Fruit fly (Drosophila melanogaster) whole organism, embryonic: ENCODE results near the gene sna.
A peak's percentile ranks its signal among the peaks of the same experiment; 100 is the strongest.

Experiments
- Antp ChIP-seq: fragments of 200-800 bp; sonication (Bioruptor generic); optimal IDR thresholded peaks from 3 replicates; lab custom pipeline; 2016; ENCODE audit warnings: missing biosample characterization, missing genetic modification characterization
- Bgb ChIP-seq: fragments of 200-800 bp; sonication (Bioruptor generic); IDR thresholded peaks from 2 replicates; pipeline ENCODE4 v1.3.6; 2022; ENCODE audit warnings: missing biosample characterization, missing genetic modification characterization; ENCODE audit not compliant: partially characterized antibody
- Blimp-1 ChIP-seq: fragments of 200-800 bp; sonication (Bioruptor generic); optimal IDR thresholded peaks from 3 replicates; lab custom pipeline; 2018; ENCODE audit warnings: missing biosample characterization, missing genetic modification characterization, mild to moderate bottlenecking, moderate library complexity, missing genetic modification reagents
- CG12769 ChIP-seq: fragments of 200-800 bp; sonication (Bioruptor generic); optimal IDR thresholded peaks from 2 replicates; lab custom pipeline; 2019; ENCODE audit warnings: missing biosample characterization, mild to moderate bottlenecking, missing genetic modification characterization, moderate library complexity
- CG12942 ChIP-seq: fragments of 200-800 bp; sonication (Bioruptor generic); optimal IDR thresholded peaks from 3 replicates; lab custom pipeline; 2016; ENCODE audit warnings: missing biosample characterization, missing genetic modification characterization
- CG13287 ChIP-seq: fragments of 200-800 bp; sonication (Bioruptor generic); IDR thresholded peaks from 2 replicates; pipeline ENCODE4 v1.3.6; 2022; ENCODE audit warnings: missing biosample characterization, missing genetic modification characterization; ENCODE audit not compliant: partially characterized antibody
- CG13894 ChIP-seq: fragments of 200-800 bp; sonication (Bioruptor generic); optimal IDR thresholded peaks from 3 replicates; lab custom pipeline; 2018; ENCODE audit warnings: missing biosample characterization, mild to moderate bottlenecking, missing genetic modification characterization, moderate library complexity
- CG15479 ChIP-seq: fragments of 200-800 bp; sonication (Bioruptor generic); optimal IDR thresholded peaks from 3 replicates; lab custom pipeline; 2019; ENCODE audit warnings: missing biosample characterization, mild to moderate bottlenecking, missing genetic modification characterization, moderate library complexity
- CG16813 ChIP-seq: fragments of 200-800 bp; sonication (Bioruptor generic); IDR thresholded peaks from 3 replicates; pipeline ENCODE4 v1.3.6; 2022; ENCODE audit warnings: missing biosample characterization, missing genetic modification characterization; ENCODE audit not compliant: partially characterized antibody
- CG2129 ChIP-seq: fragments of 200-800 bp; sonication (Bioruptor generic); IDR thresholded peaks from 2 replicates; pipeline ENCODE4 v1.3.6; 2022; ENCODE audit warnings: missing biosample characterization, missing genetic modification characterization; ENCODE audit not compliant: partially characterized antibody
- CG3163 ChIP-seq: fragments of 200-800 bp; sonication (Bioruptor generic); optimal IDR thresholded peaks from 3 replicates; lab custom pipeline; 2016; ENCODE audit warnings: missing biosample characterization, missing genetic modification characterization
- CG34422 ChIP-seq: fragments of 200-800 bp; sonication (Bioruptor generic); IDR thresholded peaks from 3 replicates; pipeline ENCODE4 v1.3.6; 2022; ENCODE audit warnings: missing biosample characterization, missing genetic modification characterization
- CG6813 ChIP-seq: fragments of 200-800 bp; sonication (Bioruptor generic); optimal IDR thresholded peaks from 2 replicates; lab custom pipeline; 2017; ENCODE audit warnings: missing biosample characterization, missing genetic modification characterization, mild to moderate bottlenecking, moderate library complexity, missing genetic modification reagents
- CG7745 ChIP-seq: fragments of 200-800 bp; sonication (Bioruptor generic); optimal IDR thresholded peaks from 2 replicates; lab custom pipeline; 2018; ENCODE audit warnings: missing biosample characterization, mild to moderate bottlenecking, missing genetic modification characterization, moderate library complexity
- CG9727 ChIP-seq: fragments of 200-800 bp; sonication (Bioruptor generic); optimal IDR thresholded peaks from 3 replicates; lab custom pipeline; 2017; ENCODE audit warnings: missing biosample characterization, mild to moderate bottlenecking, missing genetic modification characterization
- CG9932 ChIP-seq: fragments of 200-800 bp; sonication (Bioruptor generic); IDR thresholded peaks from 2 replicates; pipeline ENCODE4 v1.3.6; 2022; ENCODE audit warnings: missing biosample characterization, missing genetic modification characterization
- D ChIP-seq, 2 experiments: fragments of 200-800 bp in 1 of 2; fragments of >200 bp in 1 of 2; sonication (Bioruptor generic) in 1 of 2; optimal IDR thresholded peaks; 2 replicates in 1 of 2; 3 replicates in 1 of 2; lab custom pipeline; 2017; ENCODE audit warnings: mild to moderate bottlenecking in 1 of 2, missing biosample characterization in 1 of 2, missing genetic modification characterization in 1 of 2, missing genetic modification reagents in 1 of 2
- Doc3 ChIP-seq: fragments of 200-800 bp; sonication (Bioruptor generic); IDR thresholded peaks from 3 replicates; pipeline ENCODE4 v1.3.6; 2022; ENCODE audit warnings: missing biosample characterization, missing genetic modification characterization; ENCODE audit not compliant: partially characterized antibody
- ERR ChIP-seq: fragments of 200-800 bp; sonication (Bioruptor generic); optimal IDR thresholded peaks from 2 replicates; lab custom pipeline; 2016; ENCODE audit warnings: missing biosample characterization, missing genetic modification characterization
- Ets65A ChIP-seq: fragments of 200-800 bp; sonication (Bioruptor generic); peaks from one replicate; lab custom pipeline; 2016; ENCODE audit warnings: missing biosample characterization, missing genetic modification characterization
- HLH4C ChIP-seq: fragments of 200-800 bp; sonication (Bioruptor generic); IDR thresholded peaks from 3 replicates; pipeline ENCODE4 v1.3.6; 2022; ENCODE audit warnings: missing biosample characterization, missing genetic modification characterization; ENCODE audit not compliant: partially characterized antibody
- Med ChIP-seq: fragments of 200-800 bp; sonication (Bioruptor generic); peaks from one replicate; lab custom pipeline; 2016; ENCODE audit warnings: missing biosample characterization, missing genetic modification characterization, mild to moderate bottlenecking, inconsistent platforms, moderate library complexity
- Opbp ChIP-seq: fragments of 200-800 bp; sonication (Bioruptor generic); IDR thresholded peaks from 3 replicates; pipeline ENCODE4 v1.3.6; 2022; ENCODE audit warnings: missing biosample characterization, missing genetic modification characterization; ENCODE audit not compliant: partially characterized antibody
- Ssrp ChIP-seq: fragments of 200-800 bp; sonication (Bioruptor generic); optimal IDR thresholded peaks from 2 replicates; lab custom pipeline; 2018; ENCODE audit warnings: missing biosample characterization, mild to moderate bottlenecking, missing genetic modification characterization, moderate library complexity
- Stat92E ChIP-seq, 3 experiments: fragments of >200 bp in 2 of 3; fragments of 200-800 bp in 1 of 3; sonication (Bioruptor generic) in 1 of 3; optimal IDR thresholded peaks; 2 replicates each; lab custom pipeline; 2017 to 2019; ENCODE audit warnings: missing biosample characterization in 3 of 3, missing genetic modification characterization in 3 of 3, mild to moderate bottlenecking in 1 of 3, moderate library complexity in 1 of 3
- Trl ChIP-seq, 3 experiments: fragments of >200 bp in 2 of 3; fragments of 200-800 bp in 1 of 3; sonication (Bioruptor generic) in 1 of 3; optimal IDR thresholded peaks; 2 replicates in 1 of 3; 3 replicates in 2 of 3; lab custom pipeline; 2016 to 2017; ENCODE audit warnings: missing biosample characterization in 1 of 3, missing genetic modification characterization in 1 of 3
- ara ChIP-seq: fragments of 200-800 bp; sonication (Bioruptor generic); IDR thresholded peaks from 2 replicates; pipeline ENCODE4 v1.3.6; 2022; ENCODE audit warnings: missing biosample characterization, missing genetic modification characterization
- ase ChIP-seq: fragments of 200-800 bp; sonication (Bioruptor generic); IDR thresholded peaks from 3 replicates; pipeline ENCODE4 v1.3.6; 2022; ENCODE audit warnings: missing biosample characterization, missing genetic modification characterization
- bbx ChIP-seq: fragments of 200-800 bp; sonication (Bioruptor generic); IDR thresholded peaks from 2 replicates; pipeline ENCODE4 v1.3.6; 2022; ENCODE audit warnings: missing biosample characterization, missing genetic modification characterization; ENCODE audit not compliant: partially characterized antibody
- crp ChIP-seq, 2 experiments: fragments of 200-800 bp; sonication (Bioruptor generic); optimal IDR thresholded peaks; 2 replicates in 1 of 2; 3 replicates in 1 of 2; lab custom pipeline; 2017; ENCODE audit warnings: missing biosample characterization in 2 of 2, missing genetic modification characterization in 2 of 2, mild to moderate bottlenecking in 1 of 2, moderate library complexity in 1 of 2
- dan ChIP-seq: fragments of 200-800 bp; sonication (Bioruptor generic); IDR thresholded peaks from 2 replicates; pipeline ENCODE4 v1.3.6; 2022; ENCODE audit warnings: missing biosample characterization, missing genetic modification characterization
- fd102C ChIP-seq: fragments of 200-800 bp; sonication (Bioruptor generic); optimal IDR thresholded peaks from 2 replicates; lab custom pipeline; 2018; ENCODE audit warnings: missing biosample characterization, mild to moderate bottlenecking, missing genetic modification characterization, moderate library complexity
- gcm ChIP-seq: fragments of 200-800 bp; sonication (Bioruptor generic); optimal IDR thresholded peaks from 2 replicates; lab custom pipeline; 2019; ENCODE audit warnings: missing biosample characterization, mild to moderate bottlenecking, missing genetic modification characterization, moderate library complexity
- luna ChIP-seq: fragments of 200-800 bp; sonication (Bioruptor generic); optimal IDR thresholded peaks from 2 replicates; lab custom pipeline; 2016; ENCODE audit warnings: missing biosample characterization, missing genetic modification characterization
- mirr ChIP-seq: fragments of 200-800 bp; sonication (Bioruptor generic); optimal IDR thresholded peaks from 3 replicates; lab custom pipeline; 2018; ENCODE audit warnings: missing biosample characterization, mild to moderate bottlenecking, missing genetic modification characterization
- nerfin-1 ChIP-seq: fragments of 200-800 bp; sonication (Bioruptor generic); optimal IDR thresholded peaks from 3 replicates; lab custom pipeline; 2019; ENCODE audit warnings: missing biosample characterization, mild to moderate bottlenecking, missing genetic modification characterization, moderate library complexity
- nmo ChIP-seq: fragments of 200-800 bp; sonication (Bioruptor generic); optimal IDR thresholded peaks from 2 replicates; lab custom pipeline; 2018; ENCODE audit warnings: missing biosample characterization, mild to moderate bottlenecking, missing genetic modification characterization, moderate library complexity
- nom ChIP-seq: fragments of 200-800 bp; sonication (Bioruptor generic); optimal IDR thresholded peaks from 2 replicates; lab custom pipeline; 2017; ENCODE audit warnings: missing biosample characterization, missing genetic modification characterization, mild to moderate bottlenecking, moderate library complexity, missing genetic modification reagents
- pfk ChIP-seq: fragments of 200-800 bp; sonication (Bioruptor generic); optimal IDR thresholded peaks from 2 replicates; lab custom pipeline; 2018; ENCODE audit warnings: missing biosample characterization, mild to moderate bottlenecking, missing genetic modification characterization, moderate library complexity
- ranshi ChIP-seq: fragments of 200-800 bp; sonication (Bioruptor generic); IDR thresholded peaks from 2 replicates; pipeline ENCODE4 v1.3.6; 2022; ENCODE audit warnings: missing biosample characterization, missing genetic modification characterization
- scrt ChIP-seq: fragments of 200-800 bp; sonication (Bioruptor generic); optimal IDR thresholded peaks from 2 replicates; lab custom pipeline; 2018; ENCODE audit warnings: missing biosample characterization, mild to moderate bottlenecking, missing genetic modification characterization, moderate library complexity
- sens ChIP-seq: fragments of 200-800 bp; sonication (Bioruptor generic); peaks from one replicate; lab custom pipeline; 2016; ENCODE audit warnings: missing biosample characterization, missing genetic modification characterization
- slou ChIP-seq: fragments of 200-800 bp; sonication (Bioruptor generic); optimal IDR thresholded peaks from 3 replicates; lab custom pipeline; 2016; ENCODE audit warnings: missing biosample characterization, missing genetic modification characterization
- sna ChIP-seq: fragments of 200-800 bp; sonication (Bioruptor generic); IDR thresholded peaks from 2 replicates; pipeline ENCODE4 v1.3.6; 2022; ENCODE audit warnings: missing biosample characterization, missing genetic modification characterization; ENCODE audit not compliant: partially characterized antibody
- tll ChIP-seq, 2 experiments: fragments of 200-800 bp in 1 of 2; fragments of >200 bp in 1 of 2; sonication (Bioruptor generic) in 1 of 2; optimal IDR thresholded peaks; 2 replicates each; lab custom pipeline; 2017 to 2019; ENCODE audit warnings: missing biosample characterization in 2 of 2, missing genetic modification characterization in 2 of 2, mild to moderate bottlenecking in 1 of 2, moderate library complexity in 1 of 2
- unc-4 ChIP-seq: fragments of 200-800 bp; sonication (Bioruptor generic); IDR thresholded peaks from 2 replicates; pipeline ENCODE4 v1.3.6; 2022; ENCODE audit warnings: missing biosample characterization, missing genetic modification characterization; ENCODE audit not compliant: partially characterized antibody

The sna gene

DNA sequence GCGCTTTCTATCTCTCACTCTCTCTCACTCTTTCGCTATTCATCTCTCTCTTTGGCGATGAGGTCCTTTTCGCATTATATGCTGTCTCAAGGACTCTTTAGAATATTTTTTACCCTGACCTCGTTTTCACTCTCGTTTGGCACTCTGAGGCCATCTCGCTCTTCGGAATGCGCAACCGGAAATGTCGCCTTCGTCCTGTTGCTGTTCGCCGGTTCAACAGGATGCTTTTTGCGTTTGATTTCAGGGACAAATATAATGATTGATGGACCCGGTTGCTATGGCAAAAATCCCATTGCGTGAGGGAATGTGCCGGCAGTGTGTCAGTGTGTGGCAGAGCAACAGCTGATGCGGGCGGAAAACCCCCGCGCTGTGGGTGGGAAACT lies 14.1 kb upstream of the sna start (continued):
- TF ChIP-seq Ets65A (peak; percentile 93), ranshi (GFP tag; lab: Robert Waterston, UW) (no peak), bbx (GFP tag; lab: Robert Waterston, UW) (no peak), Med (GFP tag; lab: Kevin White, UChicago) (peak; percentile 11), HLH4C (peak; percentile 40; the same call in 1 of the 3 replicates), ase (GFP tag; lab: Robert Waterston, UW) (peak; percentile 57; the same call in 1 of the 3 replicates), slou (GFP tag; lab: Kevin White, UChicago) (no peak), crp (GFP tag; optimal IDR thresholded peaks at IDR 0.05; lab: Kevin White, UChicago) (peak in 1 of 2 experiments; percentile 58), ERR (GFP tag; lab: Kevin White, UChicago) (no peak), ara (GFP tag; lab: Robert Waterston, UW) (no peak), Bgb (peak; percentile 48; the same call in 1 of the 2 replicates), nerfin-1 (tag; lab: Kevin White, UChicago) (peak; percentile 100), sens (GFP tag; lab: Kevin White, UChicago) (peak; percentile 27), CG9727 (GFP tag; lab: Kevin White, UChicago) (peak; percentile 40), dan (no peak), pfk (GFP tag; lab: Kevin White, UChicago) (peak; percentile 12), D (optimal IDR thresholded peaks at IDR 0.05; lab: Kevin White, UChicago) (peak; percentile 91), D (GFP tag; optimal IDR thresholded peaks at IDR 0.05; lab: Kevin White, UChicago) (no peak), nmo (GFP tag; lab: Kevin White, UChicago) (peak; percentile 66), CG13894 (tag; lab: Kevin White, UChicago) (peak; percentile 69), CG6813 (GFP tag; lab: Kevin White, UChicago) (peak; percentile 21), CG13287 (GFP tag; lab: Robert Waterston, UW) (peak; percentile 18; the same call in 1 of the 2 replicates), CG12942 (GFP tag; lab: Kevin White, UChicago) (no peak), CG15479 (GFP tag; lab: Kevin White, UChicago) (peak; percentile 98), CG12769 (tag; lab: Kevin White, UChicago) (no peak), Ssrp (tag; lab: Kevin White, UChicago) (no peak), CG2129 (GFP tag; lab: Robert Waterston, UW) (peak; percentile 9; the same call in 1 of the 2 replicates), nom (GFP tag; lab: Kevin White, UChicago) (no peak), Doc3 (GFP tag; lab: Robert Waterston, UW) (0 out of 3 replicates have a peak, but pooled peaks have one; percentile 18), fd102C (GFP tag; lab: Kevin White, UChicago) (peak; percentile 26), CG34422 (GFP tag; lab: Robert Waterston, UW) (no peak), scrt (GFP tag; lab: Kevin White, UChicago) (peak; percentile 93), luna (GFP tag; lab: Kevin White, UChicago) (no peak), tll (GFP tag; optimal IDR thresholded peaks at IDR 0.05; lab: Kevin White, UChicago) (peak in 1 of 2 experiments; percentile 54), CG9932 (GFP tag; lab: Robert Waterston, UW) (no peak), Trl (optimal IDR thresholded peaks at IDR 0.05; lab: Kevin White, UChicago) (peak in 1 of 2 experiments; percentile 26), Trl (GFP tag; optimal IDR thresholded peaks at IDR 0.05; lab: Kevin White, UChicago) (no peak), Blimp-1 (GFP tag; lab: Kevin White, UChicago) (peak; percentile 61), sna (peak; percentile 55), Antp (GFP tag; lab: Kevin White, UChicago) (no peak), CG16813 (GFP tag; lab: Robert Waterston, UW) (peak; percentile 53; the same call in 1 of the 3 replicates), CG3163 (peak; percentile 57), Stat92E (GFP tag; optimal IDR thresholded peaks at IDR 0.05; lab: Kevin White, UChicago) (no peak), unc-4 (no peak), CG7745 (tag; lab: Kevin White, UChicago) (no peak), Opbp (peak; percentile 49; the same call in 2 of the 3 replicates), gcm (GFP tag; lab: Kevin White, UChicago) (peak; percentile 52), mirr (GFP tag; lab: Kevin White, UChicago) (peak; percentile 42)
